Fruit fly (Drosophila melanogaster) whole organism, larva: Measurements from ENCODE around the gene MESR6.

Experiments used
- noc ChIP-seq: fragments of 200-800 bp; sonication (Bioruptor generic); optimal IDR thresholded peaks from 3 replicates; lab custom pipeline; 2019; ENCODE audit warnings: missing biosample characterization, mild to moderate bottlenecking, missing genetic modification characterization, moderate library complexity

MESR6 gene

DNA sequence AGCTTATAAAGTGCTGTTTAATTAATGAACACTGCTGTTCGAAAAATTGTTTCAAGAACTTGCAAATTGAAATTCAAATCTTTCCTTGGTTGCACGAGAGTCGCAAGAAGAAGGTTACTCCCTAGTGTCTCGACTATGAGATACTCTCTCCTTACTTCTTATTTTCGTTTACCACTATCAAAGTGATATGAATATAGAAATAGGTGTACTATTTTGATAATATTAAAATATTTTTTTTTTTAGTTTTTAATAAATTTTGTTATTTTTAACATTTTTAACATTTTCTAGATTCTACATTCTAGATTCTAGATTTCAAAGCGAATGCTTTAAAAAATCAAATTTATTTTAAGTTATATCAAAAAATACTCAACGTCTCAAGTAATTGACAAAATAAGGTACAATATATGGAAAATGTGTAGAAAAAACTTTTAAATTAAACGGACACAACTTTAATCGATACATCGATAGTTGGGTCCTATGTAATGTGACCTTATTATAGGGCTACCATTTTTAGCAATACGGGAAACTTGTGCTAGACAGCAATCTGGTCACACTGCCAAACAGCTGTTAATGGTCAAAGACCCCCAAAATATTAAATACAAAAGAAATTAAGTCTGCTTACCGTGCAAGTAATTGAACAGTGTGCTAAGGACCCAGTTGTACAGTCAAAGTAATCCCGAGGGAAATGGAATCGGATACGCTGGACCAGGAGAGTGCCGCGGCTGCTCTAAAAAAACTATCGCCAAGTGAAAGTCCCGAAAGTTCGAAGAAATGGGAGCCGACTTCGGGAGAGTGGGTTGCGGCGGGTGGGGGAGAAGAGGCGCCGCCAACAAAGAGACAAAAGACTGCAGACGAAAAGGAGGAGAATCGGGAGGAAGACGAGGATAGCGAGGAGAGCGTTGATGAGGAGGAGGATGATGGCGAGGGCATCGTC, at the start of gene MESR6:
Gene MESR6, plus strand, starts transcription at position 546 of the 934 bp plus-strand sequence.
- no peak for TF ChIP-seq noc (tag; lab: Kevin White, UChicago)

DNA sequence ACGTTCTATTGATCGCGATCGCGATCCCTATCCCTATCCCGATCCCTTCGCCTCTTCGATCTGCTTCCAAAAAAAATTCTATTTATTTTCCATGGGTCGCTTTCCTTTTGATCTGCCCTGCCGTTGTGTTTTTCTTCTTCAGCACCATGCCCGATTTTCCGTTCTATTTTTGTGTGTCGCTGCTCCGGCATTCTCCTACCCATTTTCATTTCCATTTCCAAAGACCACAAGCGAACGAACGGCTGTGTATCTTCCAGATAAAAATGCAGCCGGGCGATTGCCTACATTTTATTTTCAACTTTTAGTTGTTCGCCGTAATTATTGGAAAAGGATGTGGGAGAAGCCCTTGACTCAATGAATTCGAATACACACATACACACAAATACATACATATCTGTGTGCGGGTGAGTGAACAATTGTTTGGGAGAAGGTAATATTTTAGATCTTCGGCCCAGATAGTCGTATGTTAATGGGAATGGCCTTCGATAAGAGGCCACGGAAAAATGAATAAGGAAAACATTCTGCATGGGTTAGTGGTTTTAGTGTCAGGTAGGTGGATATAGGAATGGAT, 48.9 kb upstream of the MESR6 start:
- TF ChIP-seq noc (tag; lab: Kevin White, UChicago) = no peak

DNA sequence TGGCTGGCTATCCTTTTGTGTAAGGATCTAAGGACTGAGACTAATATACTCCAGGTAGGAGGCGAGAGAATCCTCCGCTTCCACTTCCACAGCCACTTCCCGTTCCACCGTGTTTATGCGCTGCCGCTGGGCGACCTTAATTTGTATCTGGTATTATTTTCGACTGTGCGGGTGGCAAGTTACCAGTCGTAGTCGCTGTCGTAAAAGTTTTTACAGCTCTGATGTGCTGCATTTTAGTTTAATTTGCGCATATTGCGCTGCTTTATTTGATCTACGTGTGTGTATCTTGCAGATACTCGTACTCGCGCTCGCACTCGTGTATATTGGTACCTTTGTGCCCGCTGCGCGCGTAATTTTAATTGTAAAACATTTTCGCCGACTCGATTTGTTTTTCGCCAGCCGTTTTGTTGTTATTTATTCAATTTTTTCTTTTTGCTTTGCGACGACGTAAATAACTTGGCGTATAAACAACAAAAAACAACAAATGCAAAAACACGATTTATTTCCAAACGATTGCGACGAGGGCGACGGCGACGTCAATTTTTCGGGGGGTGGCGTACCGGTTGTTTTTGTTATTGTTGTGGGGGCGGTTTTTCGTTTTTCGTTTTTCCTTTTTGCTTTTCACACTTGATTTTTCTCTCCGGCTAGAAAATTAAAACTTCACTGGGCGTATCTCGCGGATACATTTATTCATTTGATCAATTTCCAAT, 47.7 kb upstream of the MESR6 start:
- no peak for TF ChIP-seq noc (tag; lab: Kevin White, UChicago)

DNA sequence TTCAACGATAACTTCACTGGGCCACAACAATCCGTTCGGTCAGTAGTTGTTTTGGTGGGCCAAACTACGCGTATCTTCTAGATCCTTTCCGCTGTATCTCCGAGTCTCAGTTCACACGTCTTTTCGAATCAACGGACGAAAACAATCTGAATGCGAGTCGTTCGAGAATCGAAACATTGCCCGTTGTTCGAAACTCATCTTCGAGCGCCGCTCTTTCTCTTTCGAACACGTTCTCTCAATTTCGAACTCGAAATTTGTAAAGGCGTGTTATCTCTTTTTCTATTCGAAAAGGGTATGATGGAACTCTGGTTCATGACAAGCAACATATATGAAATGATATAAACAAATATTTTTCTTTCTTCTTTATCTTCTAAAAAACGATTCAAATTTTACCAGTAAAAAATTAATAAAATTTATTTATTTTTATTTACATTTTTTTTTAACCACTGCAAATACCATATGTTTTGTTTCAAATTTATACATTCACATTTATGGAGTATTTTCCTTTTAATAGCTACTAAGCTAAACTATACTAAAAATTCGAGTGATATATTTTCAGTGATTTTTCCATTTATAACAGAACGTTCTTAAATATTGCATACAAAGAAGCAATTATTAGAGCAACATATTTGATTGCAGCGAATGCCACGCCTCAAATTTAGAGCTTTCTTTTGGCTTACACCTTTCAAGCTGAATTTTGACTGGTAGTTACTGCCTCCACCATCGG, 47.0 kb upstream of the MESR6 start, which contains the start of gene nkd:
Gene nkd, minus strand, starts transcription at position 151 of the 727 bp plus-strand sequence.
- TF ChIP-seq noc (tag; lab: Kevin White, UChicago) = no peak

DNA sequence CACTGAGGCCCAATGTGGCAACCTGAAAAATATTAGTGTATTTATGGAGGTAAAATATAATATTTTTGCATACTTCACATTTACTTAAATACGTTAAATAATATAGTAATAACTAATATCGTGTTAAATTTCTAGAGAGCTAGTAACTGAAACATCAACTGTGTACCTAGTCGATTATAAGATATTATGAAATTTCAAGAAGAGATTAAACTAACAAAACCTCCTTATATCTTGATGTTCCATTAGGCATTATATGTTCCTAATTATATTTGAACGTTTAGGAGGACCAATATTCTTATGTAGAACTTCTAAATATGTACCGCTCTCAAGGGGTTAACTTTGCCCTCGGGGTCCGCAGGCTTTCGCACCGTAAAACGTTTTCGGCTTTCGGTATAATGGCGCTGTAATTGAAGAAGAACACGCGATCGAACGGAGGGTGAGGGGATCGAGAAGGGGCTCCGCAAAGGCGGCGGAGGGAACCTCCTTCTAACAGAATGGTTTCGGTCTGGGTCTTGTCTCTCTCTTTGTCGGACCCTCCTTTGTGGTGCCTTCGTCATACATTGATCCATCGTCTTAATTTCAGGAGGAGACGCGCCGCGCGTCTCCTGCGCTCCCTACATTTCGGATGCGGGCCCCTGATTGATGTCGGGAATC, 46.0 kb upstream of the MESR6 start:
- TF ChIP-seq noc (tag; lab: Kevin White, UChicago) = no peak

DNA sequence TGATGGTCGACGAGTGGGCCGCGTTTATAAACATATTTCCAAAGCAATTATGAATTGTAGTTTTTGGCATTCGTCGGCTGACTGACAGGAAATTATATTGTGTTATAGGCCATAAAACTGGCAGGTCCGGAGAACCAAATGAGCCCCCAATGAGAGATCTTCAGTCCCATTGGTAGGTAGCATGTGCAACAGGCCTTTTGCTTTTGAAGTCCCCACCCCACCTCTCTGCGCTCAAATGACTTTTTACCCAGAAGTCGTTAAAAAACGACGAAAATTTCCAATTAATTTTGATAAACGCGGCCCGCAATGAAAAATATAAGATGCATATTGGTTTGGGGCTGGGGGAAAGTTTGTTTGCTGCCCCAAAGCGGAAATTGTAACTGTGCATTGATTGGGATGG, 44.2 kb upstream of the MESR6 start:
- TF ChIP-seq noc (tag; lab: Kevin White, UChicago) = no peak

DNA sequence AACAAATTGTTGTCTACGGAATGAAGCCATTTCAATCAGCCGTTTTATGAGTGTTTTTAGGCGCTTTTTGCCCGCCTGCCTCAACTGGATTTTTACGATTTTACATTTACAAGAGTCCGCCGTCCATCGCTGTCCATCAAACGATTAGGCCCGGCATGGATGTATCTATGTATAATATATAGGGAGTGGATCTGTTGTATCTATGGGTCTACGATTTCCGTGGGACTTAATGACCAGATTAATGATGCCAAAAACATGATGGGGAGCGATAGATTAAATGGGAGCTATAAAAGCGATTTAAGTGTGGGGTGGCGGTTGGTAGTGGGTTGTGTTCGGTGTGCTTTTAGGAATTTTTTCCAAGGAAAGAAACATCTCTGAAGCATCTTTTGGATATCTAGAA, 43.7 kb upstream of the MESR6 start:
- no peak for TF ChIP-seq noc (tag; lab: Kevin White, UChicago)

DNA sequence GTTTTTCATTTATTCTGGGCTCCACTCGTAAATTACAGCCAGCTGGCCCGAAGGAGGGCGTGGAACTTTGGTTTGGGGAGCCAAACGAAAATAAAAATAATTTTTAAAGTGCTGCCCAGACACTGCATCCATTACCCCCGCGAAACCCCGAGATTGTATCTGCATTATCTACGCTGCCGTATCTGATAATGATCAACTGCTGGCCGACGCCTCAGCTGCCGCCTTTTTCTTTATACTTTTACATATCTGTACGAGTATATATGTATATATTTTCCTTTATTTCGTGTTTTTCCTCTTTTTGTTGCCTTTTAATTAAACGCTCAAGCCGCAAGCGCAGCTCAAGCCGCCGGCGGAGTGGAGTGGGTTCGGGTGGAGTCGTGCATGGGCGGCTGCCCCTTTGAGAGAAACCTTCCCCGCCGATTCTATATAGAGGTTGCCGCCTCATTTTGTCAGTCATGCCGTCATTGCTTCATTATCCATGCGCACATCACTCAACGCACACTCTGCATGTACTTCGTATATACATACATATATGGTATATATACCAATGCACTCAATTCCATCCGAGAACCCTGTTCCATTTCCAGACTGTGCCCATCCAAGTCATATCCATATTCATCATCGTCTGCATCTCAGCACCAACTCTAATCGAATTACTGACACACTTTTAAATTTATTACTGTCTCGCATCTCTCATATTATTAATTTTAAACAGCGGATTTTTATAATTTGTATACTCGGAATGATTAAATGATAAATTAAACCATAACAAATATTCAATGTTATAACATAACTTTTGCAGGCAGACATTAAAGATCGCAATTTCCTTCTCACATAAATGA, 42.6 kb upstream of the MESR6 start:
- no peak for TF ChIP-seq noc (tag; lab: Kevin White, UChicago)

DNA sequence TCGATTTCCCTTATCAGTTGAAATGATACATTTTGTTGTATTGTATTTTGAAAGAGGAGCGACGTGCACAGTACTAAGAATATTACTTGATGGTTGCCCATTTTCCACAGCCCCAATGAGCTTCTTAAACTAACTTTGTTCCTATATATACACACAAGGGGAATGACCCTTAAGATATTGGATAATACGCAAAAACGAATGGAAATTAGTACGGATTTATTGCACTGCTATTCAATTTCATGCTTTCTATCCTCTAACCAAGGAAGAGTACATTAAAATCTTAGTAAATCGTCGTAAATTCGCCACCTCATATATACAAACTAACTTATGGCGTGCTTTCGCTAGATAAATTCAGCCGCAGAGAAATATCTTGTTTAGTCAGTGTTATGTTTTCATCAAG, 40.5 kb upstream of the MESR6 start, which contains the start of gene Acp76A:
Gene Acp76A, minus strand, starts transcription at position 101 of the 400 bp plus-strand sequence.
- TF ChIP-seq noc (tag; lab: Kevin White, UChicago) = no peak

DNA sequence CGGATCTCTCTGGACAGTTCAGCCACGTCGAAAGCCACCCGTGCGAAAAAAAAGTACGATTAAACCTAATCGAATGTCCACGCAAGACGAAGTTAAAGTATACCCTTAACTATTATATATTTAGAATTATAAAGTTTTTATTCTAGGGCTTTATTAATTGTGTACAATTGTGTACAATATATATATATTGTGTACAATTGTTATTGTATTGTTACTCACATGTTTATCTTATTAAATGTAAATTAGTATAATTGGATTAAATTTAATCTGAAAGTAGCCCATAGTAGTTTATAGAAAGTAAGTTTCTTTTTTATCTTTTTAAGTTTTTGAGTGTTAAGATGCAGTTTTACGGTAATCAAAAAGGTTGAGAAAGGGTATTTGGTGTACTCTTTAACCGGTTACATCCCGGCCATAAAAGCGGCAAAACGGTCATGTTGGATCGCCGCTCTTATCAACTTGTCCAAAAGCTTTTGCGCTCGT, 39.1 kb upstream of the MESR6 start, which contains the start of gene CG43407:
Gene CG43407, minus strand, starts transcription at position 51 of the 480 bp plus-strand sequence.
- TF ChIP-seq noc (tag; lab: Kevin White, UChicago) = no peak

DNA sequence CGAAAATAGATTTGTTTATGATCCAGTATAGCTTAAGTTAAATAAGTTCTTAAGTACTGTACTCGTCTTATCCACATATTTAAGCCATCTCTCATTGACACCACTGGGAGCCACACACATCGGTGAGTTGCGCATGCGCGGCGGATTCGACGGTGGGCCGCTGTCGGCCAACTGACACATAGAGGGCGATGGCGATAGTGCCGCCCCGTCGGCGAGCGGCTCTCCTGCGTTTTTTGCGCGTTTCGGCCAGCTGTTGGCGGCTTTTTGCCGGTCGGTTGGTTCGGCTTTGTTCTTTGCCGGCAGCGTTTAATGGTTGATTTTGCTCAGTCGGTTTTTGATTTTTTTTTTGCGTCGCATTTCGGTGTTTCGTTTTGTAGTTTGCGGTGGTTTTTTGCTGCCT, 38.2 kb upstream of the MESR6 start:
- no peak for TF ChIP-seq noc (tag; lab: Kevin White, UChicago)

DNA sequence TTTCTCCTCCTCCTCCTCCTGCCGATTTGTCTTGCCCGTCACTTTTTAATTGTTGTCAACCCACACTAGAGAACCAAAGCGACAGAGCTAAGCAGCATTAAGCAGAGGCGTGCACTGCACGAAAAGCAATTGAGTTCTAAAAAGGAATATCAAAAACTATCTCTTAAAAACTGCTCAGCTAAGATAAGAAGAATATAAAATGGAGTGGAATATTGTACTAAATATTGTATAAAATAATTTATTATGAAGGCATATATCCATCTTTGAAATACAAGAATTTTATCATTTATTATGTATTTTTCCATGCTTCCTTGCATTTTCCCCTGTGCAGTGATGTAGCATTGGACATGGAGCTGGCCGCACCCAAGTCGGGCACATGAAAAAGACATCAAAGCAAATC, 37.4 kb upstream of the MESR6 start:
- TF ChIP-seq noc (tag; lab: Kevin White, UChicago) = no peak

DNA sequence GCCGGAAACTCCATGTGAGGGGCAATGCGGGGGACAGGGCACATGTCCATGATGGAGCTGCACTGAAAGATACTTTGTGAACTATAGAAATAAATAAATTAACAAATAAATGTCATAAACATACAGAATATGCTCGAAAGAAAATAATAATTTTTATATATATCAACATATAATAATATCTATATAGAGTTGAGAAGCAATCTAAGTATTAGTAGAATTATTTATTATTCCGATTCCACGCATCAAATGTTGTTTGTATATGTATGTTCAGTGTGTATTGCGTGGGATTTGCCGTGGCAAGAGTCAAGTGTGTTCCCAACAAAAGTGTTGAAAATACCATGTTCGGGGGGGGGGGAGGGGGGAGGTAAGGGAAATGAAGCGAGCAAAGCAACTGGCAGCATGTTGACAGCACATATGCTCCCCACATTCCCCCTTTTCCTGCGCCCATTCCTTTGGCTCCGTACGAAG, 35.6 kb upstream of the MESR6 start:
- no peak for TF ChIP-seq noc (tag; lab: Kevin White, UChicago)

DNA sequence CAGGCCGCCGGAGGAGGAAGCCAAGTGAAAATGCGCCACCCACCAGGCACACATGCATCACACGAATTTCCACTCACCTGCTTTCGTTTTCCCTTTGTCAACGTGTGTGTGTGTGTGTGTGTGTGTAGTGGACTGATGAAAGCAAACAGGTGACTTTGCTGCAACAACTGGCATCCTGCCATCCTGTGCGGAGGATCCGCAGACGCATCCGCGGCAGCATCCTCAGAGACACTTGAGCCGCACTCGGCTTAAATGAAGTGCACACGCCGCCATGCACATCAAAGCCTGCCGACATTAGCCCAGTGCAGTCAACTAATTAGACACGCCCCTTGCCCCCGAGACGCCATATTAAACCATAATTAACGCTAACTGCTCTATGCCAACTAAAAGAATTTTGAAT, 33.6 kb upstream of the MESR6 start:
- TF ChIP-seq noc (tag; lab: Kevin White, UChicago) = no peak
